Worm (Caenorhabditis elegans): Measurements from ENCODE around the gene R11D1.13.
A peak's percentile ranks its signal among the peaks of the same experiment; 100 is the strongest.

Gene R11D1.13

ce11 chrV:12760913-12761312, 34.0 kb downstream of the R11D1.13 start, which contains the start of gene F18E2.15:
Gene F18E2.15 (minus strand): TSS chrV:12761013.
- TF ChIP-seq mef-2 (tag; optimal IDR thresholded peaks at IDR 0.05) (no peak), fkh-10 (GFP tag; optimal IDR thresholded peaks at IDR 0.05) (no peak), mab-9 (GFP tag; IDR thresholded peaks at IDR 0.05) (no peak), lir-3 (tag; optimal IDR thresholded peaks at IDR 0.05; ENCODE audit: poor library complexity) (no peak), ceh-8 (GFP tag; optimal IDR thresholded peaks at IDR 0.05) (no peak)

ce11 chrV:12763291-12763995, 36.5 kb downstream of the R11D1.13 start, which contains the start of the genes abcf-1 and scc-3:
Gene abcf-1 (minus strand): TSS chrV:12763375.
Gene scc-3 (plus strand): TSS chrV:12763945.
- TF ChIP-seq mef-2 (tag; optimal IDR thresholded peaks at IDR 0.05) (no peak), C04F5.9 (tag; optimal IDR thresholded peaks at IDR 0.05) (no peak), aly-2 (tag; optimal IDR thresholded peaks at IDR 0.05) (no peak), ceh-82 (tag; optimal IDR thresholded peaks at IDR 0.05) (no peak), lin-15B (tag; optimal IDR thresholded peaks at IDR 0.05) (no peak), nhr-77 (tag; optimal IDR thresholded peaks at IDR 0.05) (no peak), alr-1 (tag; optimal IDR thresholded peaks at IDR 0.05; ENCODE audit: borderline replicate concordance) (no peak), ama-1 (optimal IDR thresholded peaks at IDR 0.05) (no peak), nhr-71 (tag; optimal IDR thresholded peaks at IDR 0.05) (no peak), unc-86 (tag; optimal IDR thresholded peaks at IDR 0.05) (no peak), fos-1 (tag; optimal IDR thresholded peaks at IDR 0.05) (no peak), elt-3 (tag; optimal IDR thresholded peaks at IDR 0.05) (peak in 1 of 6 experiments; percentile 37), vab-15 (tag; optimal IDR thresholded peaks at IDR 0.05) (no peak), snu-23 (GFP tag; optimal IDR thresholded peaks at IDR 0.05) (no peak), ets-5 (GFP tag; IDR thresholded peaks at IDR 0.05) (no peak), unc-30 (tag; optimal IDR thresholded peaks at IDR 0.05) (no peak), fkh-4 (tag; optimal IDR thresholded peaks at IDR 0.05; ENCODE audit: borderline replicate concordance) (no peak), aha-1 (tag; optimal IDR thresholded peaks at IDR 0.05) (no peak), zip-4 (GFP tag; optimal IDR thresholded peaks at IDR 0.05) (no peak), C34B4.2 (tag; optimal IDR thresholded peaks at IDR 0.05) (no peak), lin-14 (GFP tag; optimal IDR thresholded peaks at IDR 0.05) (no peak), F16B12.6 (tag; optimal IDR thresholded peaks at IDR 0.05) (peak; percentile 84), mep-1 (tag; optimal IDR thresholded peaks at IDR 0.05) (peak; percentile 53), unc-62 (GFP tag; optimal IDR thresholded peaks at IDR 0.05) (no peak), pag-3 (tag; optimal IDR thresholded peaks at IDR 0.05; ENCODE audit: borderline replicate concordance, insufficient read depth) (no peak), ceh-90 (tag; optimal IDR thresholded peaks at IDR 0.05) (no peak), efl-3 (GFP tag; optimal IDR thresholded peaks at IDR 0.05) (no peak), fkh-8 (tag; optimal IDR thresholded peaks at IDR 0.05) (no peak), tlp-1 (tag; optimal IDR thresholded peaks at IDR 0.05) (no peak), ceh-8 (GFP tag; optimal IDR thresholded peaks at IDR 0.05) (no peak), ceh-88 (GFP tag; IDR thresholded peaks at IDR 0.05) (no peak), sox-4 (tag; optimal IDR thresholded peaks at IDR 0.05) (no peak), nhr-12 (tag; optimal IDR thresholded peaks at IDR 0.05) (no peak), ztf-11 (tag; optimal IDR thresholded peaks at IDR 0.05) (no peak), sptf-1 (tag; optimal IDR thresholded peaks at IDR 0.05) (no peak), jun-1 (tag; optimal IDR thresholded peaks at IDR 0.05) (no peak), sup-37 (GFP tag; optimal IDR thresholded peaks at IDR 0.05) (no peak), nhr-47 (tag; optimal IDR thresholded peaks at IDR 0.05) (peak; percentile 21), nhr-76 (tag; optimal IDR thresholded peaks at IDR 0.05) (no peak), nhr-19 (GFP tag; conservative IDR thresholded peaks at IDR 0.05) (no peak; the same call in 1 of the 2 replicates), isw-1 (GFP tag; IDR thresholded peaks at IDR 0.05) (no peak; the same call in 1 of the 2 replicates), unc-130 (tag; optimal IDR thresholded peaks at IDR 0.05) (peak; percentile 6), xbp-1 (tag; optimal IDR thresholded peaks at IDR 0.05) (peak; percentile 40), tbx-2 (tag; optimal IDR thresholded peaks at IDR 0.05) (no peak), efl-1 (optimal IDR thresholded peaks at IDR 0.05) (peak; percentile 25 to 62), efl-1 (GFP tag; optimal IDR thresholded peaks at IDR 0.05 in 1 of 2) (peak; percentile 66 to 93), nhr-237 (tag; optimal IDR thresholded peaks at IDR 0.05) (no peak), hlh-4 (tag; optimal IDR thresholded peaks at IDR 0.05) (no peak)
